Fruit fly (Drosophila melanogaster): Measurements from ENCODE around the gene Arpc4.
A peak's percentile ranks its signal among the peaks of the same experiment; 100 is the strongest.

The Arpc4 gene

DNA sequence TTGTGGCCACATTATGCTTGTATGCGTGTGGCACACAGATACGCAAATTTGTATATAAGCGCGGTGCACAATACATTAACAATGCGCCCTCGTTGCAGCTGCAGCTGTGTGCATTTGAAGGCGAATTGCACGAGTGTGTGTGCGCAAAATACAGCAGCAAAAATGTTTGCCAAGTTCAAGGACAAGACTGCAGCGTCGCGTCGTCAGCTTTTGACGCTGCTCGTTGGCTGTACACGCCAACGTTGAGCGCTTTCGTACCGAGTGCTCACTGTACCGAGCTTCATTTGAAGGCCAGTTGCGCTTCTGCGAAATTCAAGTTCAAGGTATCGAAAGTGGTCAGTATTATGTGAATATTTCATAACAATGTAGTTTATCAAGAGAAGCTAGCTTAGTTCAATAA lies 38.2 kb upstream of the Arpc4 start:
- TF ChIP-seq usp (GFP tag; optimal IDR thresholded peaks at IDR 0.05) (no peak), Dll (optimal IDR thresholded peaks at IDR 0.05) (no peak), pan (optimal IDR thresholded peaks at IDR 0.05) (no peak), CG8478 (optimal IDR thresholded peaks at IDR 0.05) (no peak), EcR (GFP tag; optimal IDR thresholded peaks at IDR 0.05) (no peak), psq (optimal IDR thresholded peaks at IDR 0.05) (no peak)

DNA sequence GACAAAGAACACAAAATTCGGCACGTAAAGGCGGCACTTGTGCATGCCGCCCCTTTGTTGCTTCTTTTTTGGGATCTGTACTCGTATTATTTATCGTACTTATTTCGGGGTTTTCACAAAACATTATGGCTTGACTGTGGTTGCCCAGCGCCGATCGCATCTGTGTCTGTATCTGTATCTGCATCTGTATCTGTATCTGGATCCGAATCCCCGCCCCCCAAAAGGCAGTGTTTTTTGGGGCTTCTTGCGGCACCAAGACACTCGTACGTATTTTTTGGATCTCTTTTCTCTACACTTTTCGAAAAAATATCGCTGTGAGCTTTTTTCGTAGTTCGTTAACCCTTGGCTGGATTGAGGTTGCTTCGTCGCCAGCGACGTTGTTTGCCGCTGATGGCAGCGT lies 37.2 kb upstream of the Arpc4 start:
- no peak for TF ChIP-seq psq (optimal IDR thresholded peaks at IDR 0.05)
- peak in 1 of 2 experiments; percentile 55 for TF ChIP-seq EcR (GFP tag; optimal IDR thresholded peaks at IDR 0.05)
- no peak for TF ChIP-seq Dll (optimal IDR thresholded peaks at IDR 0.05)

DNA sequence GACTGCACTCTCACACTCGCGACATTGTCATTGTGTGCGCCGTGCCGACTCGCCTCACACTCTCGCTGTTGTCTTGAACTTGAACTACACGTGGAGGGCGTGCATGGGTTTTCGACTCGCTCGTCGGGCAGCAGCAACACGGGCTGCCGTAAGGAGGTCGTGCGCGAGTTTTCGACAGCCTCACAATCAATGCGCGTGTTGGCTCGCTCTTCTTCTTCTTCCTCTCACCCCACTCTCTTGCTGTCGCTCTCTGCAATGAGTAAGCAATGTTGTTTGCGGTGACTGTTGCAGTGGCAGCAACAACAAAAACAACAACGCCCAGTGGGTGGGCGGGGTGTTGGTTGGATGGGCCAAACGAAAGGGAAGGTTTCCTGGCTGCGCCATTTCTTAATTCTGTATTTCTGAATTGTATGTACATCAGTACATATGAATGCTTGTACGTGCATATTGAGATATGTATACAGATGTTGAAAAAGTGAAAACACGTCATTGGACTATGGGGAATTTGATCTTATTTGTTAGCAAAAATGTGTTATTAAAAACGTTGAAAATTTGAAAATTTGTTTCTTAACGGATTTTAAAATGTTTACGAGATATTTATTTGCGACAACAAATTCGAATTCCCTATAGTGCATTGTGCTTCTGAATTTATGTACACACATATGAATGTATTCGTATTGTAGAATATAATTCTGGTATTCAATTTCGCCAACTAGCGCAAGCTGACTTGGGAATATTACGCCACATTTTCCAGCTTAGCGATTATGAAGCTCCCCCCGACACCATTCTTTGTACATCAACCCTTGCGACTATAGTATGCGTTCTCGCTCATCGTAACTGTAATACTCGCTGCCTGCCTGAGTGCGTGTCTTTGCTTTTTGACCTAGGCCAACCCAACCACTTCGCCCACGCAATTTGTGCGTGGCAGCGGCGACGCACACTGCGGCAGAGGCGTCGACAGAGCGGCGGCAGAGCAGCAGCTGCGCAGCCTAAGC lies 36.3 kb upstream of the Arpc4 start:
- TF ChIP-seq Dll (optimal IDR thresholded peaks at IDR 0.05) (peak; percentile 90), EcR (GFP tag; optimal IDR thresholded peaks at IDR 0.05) (peak; percentile 92 to 97), psq (optimal IDR thresholded peaks at IDR 0.05) (no peak), pan (optimal IDR thresholded peaks at IDR 0.05) (no peak)

DNA sequence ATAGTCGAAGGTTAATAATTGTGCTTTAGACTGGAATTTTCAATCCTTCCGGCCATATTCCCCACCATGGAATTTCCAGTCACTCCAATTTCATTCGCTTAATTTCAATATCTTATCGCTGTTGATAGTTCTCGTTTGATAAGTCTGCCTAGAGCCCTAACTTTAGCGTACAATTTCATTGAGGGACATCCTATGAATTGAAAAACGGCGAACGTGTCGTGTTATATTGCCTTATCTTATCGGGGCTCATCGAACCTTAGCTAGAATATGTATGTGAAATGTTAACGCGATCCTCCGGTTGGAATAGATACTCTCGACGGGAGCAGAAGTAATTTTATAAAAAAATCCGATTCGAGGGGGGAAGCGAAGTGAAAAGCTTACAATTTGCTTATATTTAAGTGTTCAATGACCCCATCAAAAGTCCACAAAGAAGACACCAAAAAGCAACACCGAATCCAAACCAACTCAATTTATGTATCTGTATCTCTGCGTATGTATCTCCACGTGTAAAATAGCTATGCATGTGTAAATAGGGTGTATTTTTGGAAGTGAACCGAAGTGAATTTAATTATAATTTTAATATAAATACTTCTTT lies 35.2 kb upstream of the Arpc4 start:
- no peak for TF ChIP-seq usp (GFP tag; optimal IDR thresholded peaks at IDR 0.05)
- no peak for TF ChIP-seq CG8478 (optimal IDR thresholded peaks at IDR 0.05)
- no peak for TF ChIP-seq psq (optimal IDR thresholded peaks at IDR 0.05)
- TF ChIP-seq Dll (optimal IDR thresholded peaks at IDR 0.05): no peak
- no peak for TF ChIP-seq pan (optimal IDR thresholded peaks at IDR 0.05)
- no peak for TF ChIP-seq EcR (GFP tag; optimal IDR thresholded peaks at IDR 0.05)

DNA sequence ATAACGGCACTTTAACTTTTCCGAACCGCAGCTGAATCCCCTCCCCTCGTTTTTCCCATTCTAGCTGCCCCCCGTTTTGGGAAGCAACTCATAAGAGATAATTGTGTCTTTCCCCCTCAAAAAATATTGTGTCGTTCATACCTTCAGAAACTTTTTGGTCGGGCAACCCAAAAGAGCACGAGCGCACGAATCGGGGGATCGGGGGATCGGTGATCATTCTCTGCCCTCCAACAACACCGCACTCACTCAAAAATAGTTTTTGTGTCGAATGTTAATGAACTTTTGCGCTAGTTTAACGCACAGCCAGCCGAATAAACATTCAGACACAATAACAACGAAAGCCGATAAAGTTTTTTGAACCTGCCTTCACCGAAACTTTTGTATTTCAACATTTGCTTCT lies 34.6 kb upstream of the Arpc4 start:
- TF ChIP-seq usp (GFP tag; optimal IDR thresholded peaks at IDR 0.05) (no peak), Dll (optimal IDR thresholded peaks at IDR 0.05) (no peak), EcR (GFP tag; optimal IDR thresholded peaks at IDR 0.05) (no peak), psq (optimal IDR thresholded peaks at IDR 0.05) (no peak), CG8478 (optimal IDR thresholded peaks at IDR 0.05) (no peak)

DNA sequence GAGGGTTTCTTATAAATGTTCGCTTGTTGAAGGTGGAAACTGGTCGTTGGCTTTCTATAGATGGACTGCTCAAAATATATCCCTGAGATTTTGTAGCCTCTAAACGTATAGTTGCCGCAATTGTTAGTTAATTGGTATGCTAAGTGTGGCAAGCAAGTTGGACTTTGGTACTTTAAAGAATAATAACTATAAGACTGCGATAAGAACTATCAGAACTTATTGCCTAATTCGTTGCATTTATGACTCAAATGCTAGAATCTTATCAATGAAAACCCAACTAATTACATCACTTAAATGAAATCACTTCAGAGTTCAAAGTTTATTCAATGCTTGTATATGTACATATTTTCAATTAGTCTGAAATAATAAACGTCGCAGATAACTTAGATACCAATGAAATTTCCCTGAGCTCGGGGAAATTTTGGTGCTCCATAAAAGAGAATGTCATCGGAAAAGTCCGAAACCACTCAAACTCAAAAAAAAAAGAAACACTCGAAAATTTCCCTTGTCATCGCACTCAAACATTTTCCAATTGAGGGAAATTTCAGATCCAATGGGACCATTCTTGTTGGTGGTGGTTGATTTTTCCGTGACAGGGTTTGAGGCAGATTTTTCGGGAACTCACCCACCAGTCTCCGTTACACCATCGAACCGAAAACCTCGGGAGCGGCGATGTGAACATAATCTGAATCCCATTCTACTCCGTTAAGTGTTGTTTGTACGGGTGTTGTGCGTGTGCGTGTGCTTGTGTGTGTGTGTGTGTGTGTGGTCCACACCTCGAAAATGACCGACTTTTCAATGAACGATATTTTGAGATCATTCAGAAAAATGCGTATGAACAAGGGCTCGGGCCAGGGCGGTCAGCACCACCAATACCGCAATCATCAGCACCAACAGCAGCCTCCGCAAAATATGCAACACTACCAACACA lies 33.9 kb upstream of the Arpc4 start, which contains the start of gene CG45075:
CG45075 (plus strand) TSS at position 627 of the 931 bp plus-strand sequence.
- TF ChIP-seq pan (optimal IDR thresholded peaks at IDR 0.05) (no peak), usp (GFP tag; optimal IDR thresholded peaks at IDR 0.05) (no peak), psq (optimal IDR thresholded peaks at IDR 0.05) (no peak)

DNA sequence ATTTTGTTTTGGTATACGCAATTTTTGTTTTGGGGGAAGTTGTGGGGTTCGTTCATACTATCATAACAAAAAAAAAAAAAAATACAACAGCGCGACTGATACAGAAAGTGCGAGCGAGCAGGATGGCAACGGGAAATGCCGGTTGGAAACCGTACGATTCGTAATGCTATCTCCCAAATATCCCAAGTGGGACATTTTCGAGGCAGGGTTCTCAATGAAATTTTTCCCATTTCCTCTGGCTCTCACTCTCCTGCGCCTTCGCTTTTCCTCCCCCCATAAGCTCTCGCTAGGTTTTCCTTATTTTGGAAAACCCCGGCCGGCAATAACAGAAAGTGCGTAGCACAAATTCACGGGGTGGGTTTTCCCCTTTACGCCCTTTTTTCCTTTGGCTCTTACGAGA lies 32.6 kb upstream of the Arpc4 start:
- TF ChIP-seq CG8478 (optimal IDR thresholded peaks at IDR 0.05) (no peak), usp (GFP tag; optimal IDR thresholded peaks at IDR 0.05) (no peak), psq (optimal IDR thresholded peaks at IDR 0.05) (no peak), EcR (GFP tag; optimal IDR thresholded peaks at IDR 0.05) (no peak), pan (optimal IDR thresholded peaks at IDR 0.05) (no peak), Dll (optimal IDR thresholded peaks at IDR 0.05) (no peak)

DNA sequence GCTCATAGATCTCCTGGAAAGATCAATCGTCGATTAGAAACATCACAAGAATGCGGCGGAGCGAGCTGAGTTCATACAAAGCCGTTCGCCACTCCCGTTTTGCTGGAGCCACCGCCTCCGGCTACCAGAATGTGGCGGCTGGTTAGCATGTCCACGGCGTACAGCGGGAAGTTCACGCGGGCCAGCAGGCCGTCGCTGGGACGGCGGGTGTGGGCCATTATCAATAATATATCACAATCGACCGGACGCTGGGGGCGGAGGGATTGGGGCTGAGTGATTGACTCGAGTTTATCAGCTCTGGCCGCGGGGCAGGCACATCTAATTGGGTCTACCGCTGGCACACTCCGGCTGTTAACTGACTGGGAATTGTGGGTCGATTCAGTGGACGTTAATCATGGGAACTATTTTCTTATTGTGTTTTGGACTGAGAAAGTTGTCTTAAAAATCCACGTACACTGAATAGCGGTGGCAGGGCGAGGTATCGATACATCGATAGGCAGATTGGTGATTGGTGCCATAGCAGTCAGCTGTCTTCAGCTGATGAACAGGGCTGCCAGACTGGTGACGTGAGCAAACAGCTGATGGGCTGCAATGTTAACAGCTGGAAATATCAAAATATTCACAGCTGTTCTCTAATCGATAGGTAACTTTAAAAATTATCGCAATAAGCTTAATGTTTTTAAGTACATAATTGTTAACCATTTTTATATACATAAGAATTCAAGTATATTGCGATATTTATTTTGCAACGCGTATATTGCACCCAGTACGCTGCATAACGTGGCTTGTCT lies 26.3 kb upstream of the Arpc4 start, which contains the start of gene CG9175:
CG9175 (minus strand) TSS at position 488 of the 791 bp plus-strand sequence.
- TF ChIP-seq psq (optimal IDR thresholded peaks at IDR 0.05): no peak
- no peak for TF ChIP-seq usp (GFP tag; optimal IDR thresholded peaks at IDR 0.05)
- no peak for TF ChIP-seq Dll (optimal IDR thresholded peaks at IDR 0.05)
- no peak for TF ChIP-seq EcR (GFP tag; optimal IDR thresholded peaks at IDR 0.05)
- TF ChIP-seq pan (optimal IDR thresholded peaks at IDR 0.05): no peak

DNA sequence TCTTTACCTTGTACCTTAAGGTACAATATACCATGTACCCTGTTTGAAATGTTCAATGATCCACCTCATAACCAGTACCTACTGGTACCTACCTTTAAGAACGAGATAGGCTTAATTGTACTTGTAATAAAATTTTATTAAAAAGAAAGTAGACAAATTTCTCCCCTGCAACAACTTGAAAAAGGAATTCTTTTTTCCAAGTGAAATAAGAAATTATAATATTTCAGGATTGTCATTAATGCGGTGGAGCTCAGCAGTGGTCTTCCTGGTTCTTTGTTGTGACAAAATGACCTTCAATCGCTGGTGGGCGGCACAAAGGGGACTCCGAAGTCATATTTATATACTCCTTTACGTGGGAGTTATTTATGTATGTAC lies 25.7 kb upstream of the Arpc4 start:
- TF ChIP-seq CG8478 (optimal IDR thresholded peaks at IDR 0.05) (no peak), usp (GFP tag; optimal IDR thresholded peaks at IDR 0.05) (no peak)

DNA sequence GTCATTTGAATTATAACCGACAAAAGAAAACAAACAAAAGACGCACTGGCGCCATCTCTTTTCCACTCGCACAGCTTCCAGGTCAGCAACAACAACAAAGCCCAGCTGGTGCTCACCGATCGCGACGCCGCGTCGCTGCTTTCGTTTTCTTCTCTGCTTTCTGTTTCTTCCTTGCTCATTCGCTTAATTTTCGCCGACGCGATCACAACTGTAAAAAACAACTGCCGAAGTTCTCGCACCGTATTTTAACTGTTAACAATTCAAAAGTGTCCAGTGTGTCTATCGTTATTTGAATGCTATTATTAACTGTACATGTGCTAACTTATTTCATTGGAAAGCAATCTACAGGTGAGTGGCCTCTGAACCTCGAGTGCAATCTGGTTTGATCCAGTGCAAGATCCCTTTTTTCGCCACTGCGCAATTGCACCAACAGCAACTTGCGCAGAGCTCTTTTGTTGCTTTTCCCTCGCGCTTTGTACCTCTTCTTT lies 24.7 kb upstream of the Arpc4 start, which contains the start of gene stai:
stai (plus strand) TSS at position 176 of the 488 bp plus-strand sequence.
- TF ChIP-seq EcR (GFP tag; optimal IDR thresholded peaks at IDR 0.05) (no peak), pan (optimal IDR thresholded peaks at IDR 0.05) (peak; percentile 10)

DNA sequence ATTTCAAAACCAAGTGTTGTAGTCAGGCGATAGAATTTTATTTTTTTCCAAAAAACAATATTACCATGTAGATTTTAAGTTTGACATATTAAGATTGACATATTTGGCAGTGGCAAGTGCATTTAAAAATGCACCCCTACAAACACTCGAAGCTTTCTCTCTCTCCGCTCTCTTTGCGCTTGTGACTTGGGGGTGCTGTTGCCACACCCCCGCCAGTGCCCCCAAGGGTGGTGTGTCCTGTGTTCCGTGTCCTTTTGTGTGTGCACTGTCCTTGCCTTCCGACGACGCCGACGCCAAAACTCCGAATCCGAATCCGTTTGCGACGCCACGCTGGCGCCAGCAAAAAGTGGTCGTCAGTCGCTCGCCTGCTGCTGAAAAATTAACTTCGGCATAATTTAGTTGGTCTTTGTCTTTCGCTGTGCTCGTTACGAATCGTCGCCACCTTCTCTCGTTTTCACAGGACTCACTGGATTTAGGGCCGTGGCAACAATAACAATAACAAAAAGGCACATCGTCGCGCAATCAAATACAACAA lies 15.6 kb upstream of the Arpc4 start:
- no peak for TF ChIP-seq EcR (GFP tag; optimal IDR thresholded peaks at IDR 0.05)
- TF ChIP-seq CG8478 (optimal IDR thresholded peaks at IDR 0.05): no peak
- no peak for TF ChIP-seq pan (optimal IDR thresholded peaks at IDR 0.05)
- no peak for TF ChIP-seq Dll (optimal IDR thresholded peaks at IDR 0.05)
- no peak for TF ChIP-seq usp (GFP tag; optimal IDR thresholded peaks at IDR 0.05)
- TF ChIP-seq psq (optimal IDR thresholded peaks at IDR 0.05): no peak

Measured in whole organism.